Worm (Caenorhabditis elegans) whole organism, L1 larva: ENCODE results near the gene nhr-78.

Experiments
- C04F5.9 ChIP-seq: sonication (generic microtip); optimal IDR thresholded peaks from 2 replicates; lab custom pipeline; 2016; ENCODE audit warnings: missing genetic modification characterization, missing compliant biosample characterization
- C16A3.4 ChIP-seq: fragments of 150-350 bp; optimal IDR thresholded peaks from 2 replicates; lab custom pipeline; 2014; ENCODE audit warnings: missing biosample characterization, missing genetic modification characterization
- C34B4.2 ChIP-seq: sonication (generic microtip); optimal IDR thresholded peaks from 2 replicates; lab custom pipeline; 2017; ENCODE audit warnings: mild to moderate bottlenecking, missing genetic modification characterization, missing compliant biosample characterization
- F16B12.6 ChIP-seq: fragments of 150-350 bp; optimal IDR thresholded peaks from 2 replicates; lab custom pipeline; 2014; ENCODE audit warnings: missing biosample characterization, missing genetic modification characterization
- Y116A8C.19 ChIP-seq: sonication (generic microtip); optimal IDR thresholded peaks from 2 replicates; lab custom pipeline; 2016; ENCODE audit warnings: missing compliant biosample characterization, missing genetic modification characterization, borderline replicate concordance
- aha-1 ChIP-seq: fragments of 150-350 bp; optimal IDR thresholded peaks from 2 replicates; lab custom pipeline; 2014; ENCODE audit warnings: missing biosample characterization, missing genetic modification characterization
- alr-1 ChIP-seq: fragments of 200-800 bp; sonication (Bioruptor generic); optimal IDR thresholded peaks from 2 replicates; lab custom pipeline; 2018; ENCODE audit warnings: borderline replicate concordance, mild to moderate bottlenecking, missing genetic modification characterization, missing compliant biosample characterization
- blmp-1 ChIP-seq: fragments of 150-350 bp; optimal IDR thresholded peaks from 2 replicates; lab custom pipeline; 2014; ENCODE audit warnings: missing biosample characterization, missing genetic modification characterization
- ceh-8 ChIP-seq: fragments of 200-800 bp; sonication (Bioruptor generic); optimal IDR thresholded peaks from 2 replicates; lab custom pipeline; 2018; ENCODE audit warnings: mild to moderate bottlenecking, missing genetic modification characterization, moderate library complexity, missing compliant biosample characterization
- ceh-82 ChIP-seq, 3 experiments: fragments of 150-350 bp in 1 of 3; sonication (generic microtip) in 2 of 3; optimal IDR thresholded peaks; 2 replicates each; lab custom pipeline; 2014 to 2017; ENCODE audit warnings: missing biosample characterization in 3 of 3, missing genetic modification characterization in 3 of 3
- ces-1 ChIP-seq: fragments of 150-350 bp; optimal IDR thresholded peaks from 2 replicates; lab custom pipeline; 2014; ENCODE audit warnings: missing biosample characterization, missing genetic modification reagents, missing genetic modification characterization
- dpl-1 ChIP-seq, 3 experiments: fragments of 150-350 bp in 2 of 3; sonication (generic microtip) in 1 of 3; optimal IDR thresholded peaks; 2 replicates each; lab custom pipeline; 2014 to 2017; ENCODE audit warnings: missing biosample characterization in 3 of 3, missing genetic modification characterization in 3 of 3, missing genetic modification reagents in 3 of 3
- dsc-1 ChIP-seq: sonication (generic microtip); optimal IDR thresholded peaks from 2 replicates; lab custom pipeline; 2016; ENCODE audit warnings: mild to moderate bottlenecking, missing genetic modification characterization, missing compliant biosample characterization
- efl-1 ChIP-seq, 4 experiments: fragments of 150-350 bp; optimal IDR thresholded peaks in 3 of 4; peaks in 1 of 4; 1 replicate in 1 of 4; 2 replicates in 3 of 4; lab custom pipeline; 2014; ENCODE audit warnings: missing biosample characterization in 2 of 4, missing genetic modification characterization in 2 of 4, missing genetic modification reagents in 2 of 4
- egl-13 ChIP-seq: sonication (generic microtip); optimal IDR thresholded peaks from 2 replicates; lab custom pipeline; 2016; ENCODE audit warnings: missing genotype, missing genetic modification reagents, missing genetic modification characterization, missing compliant biosample characterization
- egl-27 ChIP-seq, 2 experiments: fragments of 150-350 bp in 1 of 2; sonication (generic microtip); optimal IDR thresholded peaks; 3 replicates each; lab custom pipeline; 2017 to 2018; ENCODE audit warnings: missing biosample characterization in 2 of 2, missing genetic modification characterization in 2 of 2, missing genetic modification reagents in 2 of 2
- elt-2 ChIP-seq: sonication (generic microtip); optimal IDR thresholded peaks from 2 replicates; lab custom pipeline; 2016; ENCODE audit warnings: missing genetic modification characterization, mild to moderate bottlenecking, inconsistent platforms, missing compliant biosample characterization, missing genetic modification reagents
- elt-3 ChIP-seq, 6 experiments: fragments of 150-350 bp in 1 of 6; sonication (generic microtip); optimal IDR thresholded peaks; 2 replicates each; lab custom pipeline; 2017 to 2018; ENCODE audit warnings: missing biosample characterization in 6 of 6, missing genetic modification characterization in 6 of 6, inconsistent platforms in 1 of 6
- ets-5 ChIP-seq: fragments of 200-800 bp; sonication (Bioruptor generic); IDR thresholded peaks from 2 replicates; pipeline ENCODE4 v1.3.6; 2022; ENCODE audit warnings: missing genetic modification characterization, missing compliant biosample characterization
- fkh-4 ChIP-seq: sonication (generic microtip); optimal IDR thresholded peaks from 2 replicates; lab custom pipeline; 2016; ENCODE audit warnings: missing compliant biosample characterization, missing genetic modification characterization, borderline replicate concordance
- fkh-8 ChIP-seq: sonication (generic microtip); optimal IDR thresholded peaks from 2 replicates; lab custom pipeline; 2016; ENCODE audit warnings: mild to moderate bottlenecking, missing genetic modification characterization, missing compliant biosample characterization
- grh-1 ChIP-seq: fragments of 200-800 bp; sonication (Bioruptor generic); IDR thresholded peaks from 2 replicates; pipeline ENCODE4 v1.3.6; 2022; ENCODE audit warnings: missing genetic modification reagents, missing genetic modification characterization, missing compliant biosample characterization
- hpl-2 ChIP-seq: fragments of 150-350 bp; optimal IDR thresholded peaks from 2 replicates; lab custom pipeline; 2014; ENCODE audit warnings: missing biosample characterization, missing genetic modification reagents, missing genetic modification characterization
- jun-1 ChIP-seq: fragments of 150-350 bp; optimal IDR thresholded peaks from 2 replicates; lab custom pipeline; 2014; ENCODE audit warnings: missing biosample characterization, missing genetic modification reagents, missing genetic modification characterization
- lin-14 ChIP-seq: fragments of 200-800 bp; sonication (Bioruptor generic); optimal IDR thresholded peaks from 2 replicates; lab custom pipeline; 2018; ENCODE audit warnings: mild to moderate bottlenecking, missing genetic modification characterization, moderate library complexity, missing compliant biosample characterization
- lin-15B ChIP-seq: fragments of 150-350 bp; sonication (generic microtip); optimal IDR thresholded peaks from 3 replicates; lab custom pipeline; 2014; ENCODE audit warnings: missing biosample characterization, missing genetic modification characterization
- lin-35 ChIP-seq, 2 experiments: fragments of 150-350 bp; optimal IDR thresholded peaks; 2 replicates each; lab custom pipeline; 2014; ENCODE audit warnings: missing biosample characterization in 2 of 2, missing genetic modification characterization in 2 of 2, missing genetic modification reagents in 2 of 2
- lir-3 ChIP-seq: sonication (generic microtip); optimal IDR thresholded peaks from 2 replicates; lab custom pipeline; 2016; ENCODE audit warnings: mild to moderate bottlenecking, missing genetic modification characterization, moderate library complexity, missing compliant biosample characterization; ENCODE audit not compliant: poor library complexity
- mab-9 ChIP-seq: fragments of 200-800 bp; sonication (Bioruptor generic); IDR thresholded peaks from 2 replicates; pipeline ENCODE4 v1.3.6; 2022; ENCODE audit warnings: missing genetic modification reagents, missing genetic modification characterization, missing compliant biosample characterization
- mef-2 ChIP-seq: fragments of 150-350 bp; optimal IDR thresholded peaks from 2 replicates; lab custom pipeline; 2014; ENCODE audit warnings: missing biosample characterization, missing genetic modification characterization
- mep-1 ChIP-seq: fragments of 150-350 bp; optimal IDR thresholded peaks from 2 replicates; lab custom pipeline; 2014; ENCODE audit warnings: missing biosample characterization, missing genetic modification characterization
- nhr-11 ChIP-seq: fragments of 150-350 bp; optimal IDR thresholded peaks from 2 replicates; lab custom pipeline; 2014; ENCODE audit warnings: missing biosample characterization, missing genetic modification characterization
- nhr-20 ChIP-seq: sonication (generic microtip); optimal IDR thresholded peaks from 2 replicates; lab custom pipeline; 2016; ENCODE audit warnings: mild to moderate bottlenecking, missing genetic modification characterization, missing compliant biosample characterization
- nhr-237 ChIP-seq: fragments of 150-350 bp; optimal IDR thresholded peaks from 2 replicates; lab custom pipeline; 2014; ENCODE audit warnings: missing biosample characterization, missing genetic modification characterization
- nhr-28 ChIP-seq: fragments of 150-350 bp; optimal IDR thresholded peaks from 2 replicates; lab custom pipeline; 2014; ENCODE audit warnings: missing biosample characterization, missing genetic modification characterization
- nhr-47 ChIP-seq: sonication (generic microtip); optimal IDR thresholded peaks from 2 replicates; lab custom pipeline; 2016; ENCODE audit warnings: mild to moderate bottlenecking, missing genetic modification characterization, moderate library complexity, missing compliant biosample characterization
- nhr-76 ChIP-seq: sonication (generic microtip); optimal IDR thresholded peaks from 2 replicates; lab custom pipeline; 2017; ENCODE audit warnings: missing biosample characterization, missing genetic modification characterization
- nhr-84 ChIP-seq: sonication (generic microtip); optimal IDR thresholded peaks from 2 replicates; lab custom pipeline; 2017; ENCODE audit warnings: missing biosample characterization, missing genetic modification characterization
- nhr-85 ChIP-seq: sonication (generic microtip); peaks from one replicate; lab custom pipeline; 2016; ENCODE audit warnings: missing genetic modification characterization, inconsistent platforms, missing compliant biosample characterization
- pqm-1 ChIP-seq: sonication (generic microtip); optimal IDR thresholded peaks from 3 replicates; lab custom pipeline; 2017; ENCODE audit warnings: missing biosample characterization, missing genetic modification characterization
- rnt-1 ChIP-seq: sonication (generic microtip); optimal IDR thresholded peaks from 2 replicates; lab custom pipeline; 2016; ENCODE audit warnings: mild to moderate bottlenecking, missing genetic modification characterization, moderate library complexity, missing compliant biosample characterization
- skn-1 ChIP-seq: fragments of 150-350 bp; optimal IDR thresholded peaks from 2 replicates; lab custom pipeline; 2014; ENCODE audit warnings: missing biosample characterization, missing genetic modification characterization
- snpc-4 ChIP-seq: fragments of 150-350 bp; optimal IDR thresholded peaks from 2 replicates; lab custom pipeline; 2014; ENCODE audit warnings: missing biosample characterization, missing genetic modification characterization
- sox-4 ChIP-seq: sonication (generic microtip); optimal IDR thresholded peaks from 2 replicates; lab custom pipeline; 2016; ENCODE audit warnings: missing genetic modification characterization, missing compliant biosample characterization
- sup-37 ChIP-seq: fragments of 200-800 bp; sonication (Bioruptor generic); optimal IDR thresholded peaks from 2 replicates; lab custom pipeline; 2018; ENCODE audit warnings: mild to moderate bottlenecking, missing genetic modification characterization, missing compliant biosample characterization
- swsn-7 ChIP-seq: sonication (generic microtip); optimal IDR thresholded peaks from 2 replicates; lab custom pipeline; 2016; ENCODE audit warnings: missing genetic modification characterization, missing compliant biosample characterization
- tlp-1 ChIP-seq: fragments of 150-350 bp; optimal IDR thresholded peaks from 2 replicates; lab custom pipeline; 2014; ENCODE audit warnings: missing biosample characterization, missing genetic modification characterization
- unc-130 ChIP-seq: fragments of 150-350 bp; optimal IDR thresholded peaks from 2 replicates; lab custom pipeline; 2017; ENCODE audit warnings: missing biosample characterization, missing genetic modification characterization, inconsistent platforms
- unc-30 ChIP-seq: sonication (generic microtip); optimal IDR thresholded peaks from 2 replicates; lab custom pipeline; 2017; ENCODE audit warnings: missing biosample characterization, missing genetic modification characterization
- unc-62 ChIP-seq: fragments of 150-350 bp; optimal IDR thresholded peaks from 2 replicates; lab custom pipeline; 2014; ENCODE audit warnings: missing biosample characterization, missing genetic modification reagents, missing genetic modification characterization
- vab-15 ChIP-seq: sonication (generic microtip); optimal IDR thresholded peaks from 2 replicates; lab custom pipeline; 2017; ENCODE audit warnings: missing genotype, mild to moderate bottlenecking, missing genetic modification characterization, missing compliant biosample characterization
- zag-1 ChIP-seq: fragments of 150-350 bp; optimal IDR thresholded peaks from 2 replicates; lab custom pipeline; 2014; ENCODE audit warnings: missing biosample characterization, missing genetic modification characterization
- zip-4 ChIP-seq: fragments of 200-800 bp; sonication (Bioruptor generic); optimal IDR thresholded peaks from 2 replicates; lab custom pipeline; 2018; ENCODE audit warnings: mild to moderate bottlenecking, missing genetic modification characterization, moderate library complexity, missing compliant biosample characterization

nhr-78 gene

DNA sequence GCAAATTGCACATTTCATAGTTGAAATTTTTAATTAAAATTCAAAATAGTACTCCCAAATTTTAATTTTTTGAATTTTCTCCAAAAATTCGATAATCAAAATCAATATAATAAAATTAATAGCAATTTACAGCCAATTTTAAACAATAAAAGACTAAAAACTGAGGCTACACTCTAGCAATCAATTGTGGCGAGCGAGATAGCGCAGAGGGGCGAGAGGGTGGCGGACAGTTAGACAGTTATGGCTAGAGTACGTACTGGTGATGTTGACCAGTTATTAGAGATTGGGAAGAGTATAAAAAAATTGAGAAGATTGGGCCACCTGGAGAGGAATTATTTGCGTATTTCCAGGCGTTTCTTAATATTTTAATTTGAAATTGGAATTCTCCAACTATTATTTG, at the start of gene nhr-78:
Gene nhr-78 (minus strand): TSS at position 182 of the 400 bp plus-strand sequence.
- TF ChIP-seq ceh-82 (tag; optimal IDR thresholded peaks at IDR 0.05; lab: Kevin White, UChicago) (peak in 2 of 3 experiments; percentile 20 to 21), grh-1 (GFP tag; lab: Robert Waterston, UW) (no peak), Y116A8C.19 (tag; lab: Kevin White, UChicago) (no peak), blmp-1 (tag; lab: Kevin White, UChicago) (peak; percentile 8), aha-1 (tag; lab: Kevin White, UChicago) (no peak), jun-1 (tag; lab: Kevin White, UChicago) (no peak), nhr-237 (no peak), unc-30 (tag; lab: Kevin White, UChicago) (no peak), skn-1 (tag; lab: Kevin White, UChicago) (no peak), elt-2 (tag; lab: Kevin White, UChicago) (no peak), unc-62 (GFP tag; lab: Kevin White, UChicago) (no peak), dsc-1 (peak; percentile 29), zip-4 (GFP tag; lab: Kevin White, UChicago) (no peak), swsn-7 (peak; percentile 44), C34B4.2 (tag; lab: Kevin White, UChicago) (no peak), lin-15B (tag; lab: Kevin White, UChicago) (no peak), mep-1 (tag; lab: Kevin White, UChicago) (no peak), fkh-8 (tag; lab: Kevin White, UChicago) (no peak), nhr-84 (no peak), rnt-1 (tag; lab: Kevin White, UChicago) (peak; percentile 67), efl-1 (optimal IDR thresholded peaks at IDR 0.05; lab: Kevin White, UChicago) (peak; percentile 45 to 50), efl-1 (GFP tag; optimal IDR thresholded peaks at IDR 0.05 in 1 of 2; lab: Kevin White, UChicago) (peak; percentile 33 to 93), unc-130 (tag; lab: Kevin White, UChicago) (no peak), ets-5 (GFP tag; lab: Robert Waterston, UW) (no peak), mab-9 (GFP tag; lab: Robert Waterston, UW) (no peak), vab-15 (tag; lab: Kevin White, UChicago) (no peak), sox-4 (tag; lab: Kevin White, UChicago) (no peak), mef-2 (no peak), egl-13 (tag; lab: Kevin White, UChicago) (no peak), C16A3.4 (no peak), lin-35 (GFP tag; optimal IDR thresholded peaks at IDR 0.05; lab: Kevin White, UChicago) (peak; percentile 18 to 23), snpc-4 (tag; lab: Kevin White, UChicago) (no peak), C04F5.9 (tag; lab: Kevin White, UChicago) (no peak), dpl-1 (GFP tag; optimal IDR thresholded peaks at IDR 0.05; lab: Kevin White, UChicago) (peak in 2 of 3 experiments; percentile 23 to 24), nhr-76 (tag; lab: Kevin White, UChicago) (no peak), ces-1 (no peak), egl-27 (tag; optimal IDR thresholded peaks at IDR 0.05; lab: Kevin White, UChicago) (no peak), zag-1 (tag; lab: Kevin White, UChicago) (no peak), fkh-4 (tag; lab: Kevin White, UChicago) (no peak), nhr-47 (tag; lab: Kevin White, UChicago) (no peak), tlp-1 (no peak), alr-1 (tag; lab: Kevin White, UChicago) (no peak), elt-3 (tag; optimal IDR thresholded peaks at IDR 0.05; lab: Kevin White, UChicago) (no peak), nhr-28 (no peak), sup-37 (GFP tag; lab: Kevin White, UChicago) (no peak), F16B12.6 (tag; lab: Kevin White, UChicago) (peak; percentile 19), hpl-2 (GFP tag; lab: Kevin White, UChicago) (no peak), nhr-20 (tag; lab: Kevin White, UChicago) (peak; percentile 52), lin-14 (GFP tag; lab: Kevin White, UChicago) (no peak), nhr-11 (tag; lab: Kevin White, UChicago) (no peak), ceh-8 (GFP tag; lab: Kevin White, UChicago) (no peak), lir-3 (tag; lab: Kevin White, UChicago) (no peak), pqm-1 (tag; lab: Kevin White, UChicago) (no peak), nhr-85 (tag; lab: Kevin White, UChicago) (peak; percentile 74)
